Fruit fly (Drosophila melanogaster) whole organism, embryonic: ENCODE results near the gene CG34269.

Source experiments
- Adf1 ChIP-seq: fragments of 200-800 bp; sonication (Bioruptor generic); IDR thresholded peaks from 2 replicates; pipeline ENCODE4 v1.3.6; 2022; ENCODE audit warnings: missing biosample characterization, missing genetic modification characterization
- Blimp-1 ChIP-seq: fragments of 200-800 bp; sonication (Bioruptor generic); optimal IDR thresholded peaks from 3 replicates; lab custom pipeline; 2018; ENCODE audit warnings: missing biosample characterization, missing genetic modification characterization, mild to moderate bottlenecking, moderate library complexity, missing genetic modification reagents
- CG10147 ChIP-seq: fragments of 200-800 bp; sonication (Bioruptor generic); optimal IDR thresholded peaks from 2 replicates; lab custom pipeline; 2019; ENCODE audit warnings: missing biosample characterization, mild to moderate bottlenecking, missing genetic modification characterization, moderate library complexity
- CG10209 ChIP-seq: fragments of 200-800 bp; sonication (Bioruptor generic); optimal IDR thresholded peaks from 3 replicates; lab custom pipeline; 2017; ENCODE audit warnings: missing biosample characterization, mild to moderate bottlenecking, missing genetic modification characterization, missing genetic modification reagents
- CG10959 ChIP-seq: fragments of 200-800 bp; sonication (Bioruptor generic); IDR thresholded peaks from 2 replicates; pipeline ENCODE4 v1.3.6; 2022; ENCODE audit warnings: missing biosample characterization, missing genetic modification characterization
- CG11504 ChIP-seq: fragments of 200-800 bp; sonication (Bioruptor generic); optimal IDR thresholded peaks from 3 replicates; lab custom pipeline; 2019; ENCODE audit warnings: missing biosample characterization, mild to moderate bottlenecking, missing genetic modification characterization, moderate library complexity
- CG12071 ChIP-seq: fragments of 200-800 bp; sonication (Bioruptor generic); optimal IDR thresholded peaks from 3 replicates; lab custom pipeline; 2018; ENCODE audit warnings: missing biosample characterization, mild to moderate bottlenecking, missing genetic modification characterization
- CG14965 ChIP-seq: fragments of 200-800 bp; sonication (Bioruptor generic); optimal IDR thresholded peaks from 2 replicates; lab custom pipeline; 2016; ENCODE audit warnings: missing biosample characterization, missing genetic modification characterization, borderline replicate concordance
- CG2712 ChIP-seq: fragments of 200-800 bp; optimal IDR thresholded peaks from 3 replicates; lab custom pipeline; 2019; ENCODE audit warnings: missing biosample characterization, mild to moderate bottlenecking, missing genetic modification characterization, moderate library complexity
- CG32772 ChIP-seq: fragments of 200-800 bp; sonication (Bioruptor generic); IDR thresholded peaks from 2 replicates; pipeline ENCODE4 v1.3.6; 2022; ENCODE audit warnings: missing biosample characterization, missing genetic modification characterization
- CG4328 ChIP-seq: fragments of 200-800 bp; sonication (Bioruptor generic); optimal IDR thresholded peaks from 3 replicates; lab custom pipeline; 2017; ENCODE audit warnings: missing biosample characterization, missing genetic modification reagents, missing genetic modification characterization
- CG5245 ChIP-seq: fragments of 200-800 bp; sonication (Bioruptor generic); optimal IDR thresholded peaks from 3 replicates; lab custom pipeline; 2016; ENCODE audit warnings: missing biosample characterization, missing genetic modification characterization
- CG6654 ChIP-seq: fragments of 200-800 bp; sonication (Bioruptor generic); optimal IDR thresholded peaks from 2 replicates; lab custom pipeline; 2017; ENCODE audit warnings: missing biosample characterization, mild to moderate bottlenecking, missing genetic modification characterization
- CG6683 ChIP-seq: fragments of 200-800 bp; sonication (Bioruptor generic); optimal IDR thresholded peaks from 2 replicates; lab custom pipeline; 2017; ENCODE audit warnings: missing biosample characterization, mild to moderate bottlenecking, missing genetic modification characterization, missing genetic modification reagents
- CG7963 ChIP-seq: fragments of 200-800 bp; sonication (Bioruptor generic); IDR thresholded peaks from 3 replicates; pipeline ENCODE4 v1.3.6; 2022; ENCODE audit warnings: missing biosample characterization, missing genetic modification characterization; ENCODE audit not compliant: partially characterized antibody
- CTCF ChIP-seq: fragments of 200-800 bp; sonication (Bioruptor generic); optimal IDR thresholded peaks from 2 replicates; lab custom pipeline; 2017; ENCODE audit warnings: missing biosample characterization, mild to moderate bottlenecking, missing genetic modification characterization, moderate library complexity
- CoRest ChIP-seq: fragments of 200-800 bp; sonication (Bioruptor generic); optimal IDR thresholded peaks from 3 replicates; lab custom pipeline; 2018; ENCODE audit warnings: missing biosample characterization, mild to moderate bottlenecking, missing genetic modification characterization, moderate library complexity
- Fer3 ChIP-seq: fragments of 200-800 bp; sonication (Bioruptor generic); optimal IDR thresholded peaks from 2 replicates; lab custom pipeline; 2018; ENCODE audit warnings: missing biosample characterization, mild to moderate bottlenecking, missing genetic modification characterization, moderate library complexity
- Hsf ChIP-seq: fragments of 200-800 bp; sonication (Bioruptor generic); optimal IDR thresholded peaks from 3 replicates; lab custom pipeline; 2016; ENCODE audit warnings: missing biosample characterization, missing genetic modification characterization
- Lpt ChIP-seq: fragments of >200 bp; optimal IDR thresholded peaks from 2 replicates; lab custom pipeline; 2018; ENCODE audit warnings: missing biosample characterization, missing genetic modification characterization
- MESR4 ChIP-seq: fragments of 200-800 bp; sonication (Bioruptor generic); optimal IDR thresholded peaks from 2 replicates; lab custom pipeline; 2018; ENCODE audit warnings: missing biosample characterization, mild to moderate bottlenecking, missing genetic modification characterization, moderate library complexity
- Meics ChIP-seq: fragments of 200-800 bp; sonication (Bioruptor generic); optimal IDR thresholded peaks from 2 replicates; lab custom pipeline; 2017; ENCODE audit warnings: missing biosample characterization, mild to moderate bottlenecking, missing genetic modification characterization
- NfI ChIP-seq: fragments of 200-800 bp; sonication (Bioruptor generic); optimal IDR thresholded peaks from 3 replicates; lab custom pipeline; 2018; ENCODE audit warnings: missing biosample characterization, mild to moderate bottlenecking, missing genetic modification characterization, moderate library complexity
- Side ChIP-seq: fragments of 200-800 bp; sonication (Bioruptor generic); optimal IDR thresholded peaks from 2 replicates; lab custom pipeline; 2016; ENCODE audit warnings: missing biosample characterization, missing genetic modification characterization
- Sox100B ChIP-seq: fragments of 200-800 bp; sonication (Bioruptor generic); optimal IDR thresholded peaks from 3 replicates; lab custom pipeline; 2018; ENCODE audit warnings: missing biosample characterization, mild to moderate bottlenecking, missing genetic modification characterization
- YL-1 ChIP-seq: fragments of 200-800 bp; sonication (Bioruptor generic); optimal IDR thresholded peaks from 3 replicates; lab custom pipeline; 2017; ENCODE audit warnings: missing biosample characterization, mild to moderate bottlenecking, missing genetic modification characterization
- al ChIP-seq: fragments of 200-800 bp; sonication (Bioruptor generic); IDR thresholded peaks from 2 replicates; pipeline ENCODE4 v1.3.6; 2022; ENCODE audit warnings: missing biosample characterization, missing genetic modification characterization
- ato ChIP-seq: fragments of 200-800 bp; sonication (Bioruptor generic); IDR thresholded peaks from 2 replicates; pipeline ENCODE4 v1.3.6; 2022; ENCODE audit warnings: missing biosample characterization, missing genetic modification characterization; ENCODE audit not compliant: partially characterized antibody
- chif ChIP-seq, 2 experiments: fragments of 200-800 bp; sonication (Bioruptor generic); optimal IDR thresholded peaks; 3 replicates each; lab custom pipeline; 2016; ENCODE audit warnings: missing biosample characterization in 2 of 2, missing genetic modification characterization in 2 of 2
- chinmo ChIP-seq: fragments of 200-800 bp; sonication (Bioruptor generic); IDR thresholded peaks from 4 replicates; pipeline ENCODE4 v1.3.6; 2022; ENCODE audit warnings: missing biosample characterization, missing genetic modification characterization; ENCODE audit not compliant: partially characterized antibody
- dimm ChIP-seq: fragments of 200-800 bp; sonication (Bioruptor generic); IDR thresholded peaks from 2 replicates; pipeline ENCODE4 v1.3.6; 2022; ENCODE audit warnings: missing biosample characterization, missing genetic modification characterization
- dpn ChIP-seq, 2 experiments: fragments of 200-800 bp; sonication (Bioruptor generic); optimal IDR thresholded peaks; 3 replicates each; lab custom pipeline; 2016; ENCODE audit warnings: missing biosample characterization in 2 of 2, missing genetic modification characterization in 2 of 2
- dysf ChIP-seq: fragments of 200-800 bp; sonication (Bioruptor generic); IDR thresholded peaks from 3 replicates; pipeline ENCODE4 v1.3.6; 2022; ENCODE audit warnings: missing biosample characterization, missing genetic modification characterization
- en ChIP-seq: fragments of 200-800 bp; sonication (Bioruptor generic); optimal IDR thresholded peaks from 2 replicates; lab custom pipeline; 2016; ENCODE audit warnings: missing biosample characterization, missing genetic modification characterization
- eyg ChIP-seq: fragments of 200-800 bp; sonication (Bioruptor generic); optimal IDR thresholded peaks from 3 replicates; lab custom pipeline; 2016; ENCODE audit warnings: missing biosample characterization, missing genetic modification characterization
- fd102C ChIP-seq: fragments of 200-800 bp; sonication (Bioruptor generic); optimal IDR thresholded peaks from 2 replicates; lab custom pipeline; 2018; ENCODE audit warnings: missing biosample characterization, mild to moderate bottlenecking, missing genetic modification characterization, moderate library complexity
- gcm2 ChIP-seq: fragments of 200-800 bp; sonication (Bioruptor generic); optimal IDR thresholded peaks from 2 replicates; lab custom pipeline; 2016; ENCODE audit warnings: missing biosample characterization, missing genetic modification characterization
- gfzf ChIP-seq: fragments of 200-800 bp; sonication (Bioruptor generic); optimal IDR thresholded peaks from 2 replicates; lab custom pipeline; 2016; ENCODE audit warnings: missing biosample characterization, mild to moderate bottlenecking, missing genetic modification characterization, moderate library complexity
- hb ChIP-seq: fragments of 200-800 bp; sonication (Bioruptor generic); IDR thresholded peaks from 3 replicates; pipeline ENCODE4 v1.3.6; 2022; ENCODE audit warnings: missing biosample characterization, missing genetic modification characterization; ENCODE audit not compliant: partially characterized antibody
- nerfin-1 ChIP-seq: fragments of 200-800 bp; sonication (Bioruptor generic); optimal IDR thresholded peaks from 3 replicates; lab custom pipeline; 2019; ENCODE audit warnings: missing biosample characterization, mild to moderate bottlenecking, missing genetic modification characterization, moderate library complexity
- onecut ChIP-seq: fragments of 200-800 bp; sonication (Bioruptor generic); IDR thresholded peaks from 2 replicates; pipeline ENCODE4 v1.3.6; 2022; ENCODE audit warnings: missing biosample characterization, missing genetic modification characterization
- p53 ChIP-seq: fragments of 200-800 bp; sonication (Bioruptor generic); optimal IDR thresholded peaks from 2 replicates; lab custom pipeline; 2016; ENCODE audit warnings: missing biosample characterization, missing genetic modification characterization
- peb ChIP-seq: fragments of 200-800 bp; sonication (Bioruptor generic); IDR thresholded peaks from 2 replicates; pipeline ENCODE4 v1.3.6; 2022; ENCODE audit warnings: missing biosample characterization, missing genetic modification characterization
- pnt ChIP-seq: fragments of 200-800 bp; sonication (Bioruptor generic); optimal IDR thresholded peaks from 3 replicates; lab custom pipeline; 2016; ENCODE audit warnings: missing biosample characterization, missing genetic modification characterization
- pros ChIP-seq: fragments of 200-800 bp; sonication (Bioruptor generic); optimal IDR thresholded peaks from 3 replicates; lab custom pipeline; 2019; ENCODE audit warnings: missing biosample characterization, mild to moderate bottlenecking, missing genetic modification characterization, moderate library complexity
- scrt ChIP-seq: fragments of 200-800 bp; sonication (Bioruptor generic); optimal IDR thresholded peaks from 2 replicates; lab custom pipeline; 2018; ENCODE audit warnings: missing biosample characterization, mild to moderate bottlenecking, missing genetic modification characterization, moderate library complexity
- sna ChIP-seq: fragments of 200-800 bp; sonication (Bioruptor generic); IDR thresholded peaks from 2 replicates; pipeline ENCODE4 v1.3.6; 2022; ENCODE audit warnings: missing biosample characterization, missing genetic modification characterization; ENCODE audit not compliant: partially characterized antibody
- so ChIP-seq: fragments of 200-800 bp; sonication (Bioruptor generic); IDR thresholded peaks from 3 replicates; pipeline ENCODE4 v1.3.6; 2022; ENCODE audit warnings: missing biosample characterization, missing genetic modification characterization
- sob ChIP-seq: fragments of 200-800 bp; sonication (Bioruptor generic); IDR thresholded peaks from 2 replicates; pipeline ENCODE4 v1.3.6; 2022; ENCODE audit warnings: missing biosample characterization, missing genetic modification characterization
- toy ChIP-seq: fragments of 200-800 bp; sonication (Bioruptor generic); IDR thresholded peaks from 2 replicates; pipeline ENCODE4 v1.3.6; 2022; ENCODE audit warnings: missing biosample characterization, missing genetic modification characterization
- wek ChIP-seq: fragments of 200-800 bp; sonication (Bioruptor generic); optimal IDR thresholded peaks from 3 replicates; lab custom pipeline; 2018; ENCODE audit warnings: missing biosample characterization, mild to moderate bottlenecking, missing genetic modification characterization, moderate library complexity

Gene CG34269

dm6 chr3L:554577-554976 is 26.4 kb downstream of the CG34269 start (continued):
- no peak for TF ChIP-seq YL-1 (GFP tag; lab: Kevin White, UChicago)
- no peak for TF ChIP-seq sna
- peak; percentile 51 for TF ChIP-seq Hsf (GFP tag; lab: Kevin White, UChicago)
- peak; percentile 31 for TF ChIP-seq nerfin-1 (tag; lab: Kevin White, UChicago)
- no peak for TF ChIP-seq wek (GFP tag; lab: Kevin White, UChicago)
- peak; percentile 49 for TF ChIP-seq CoRest
- TF ChIP-seq dpn (GFP tag; optimal IDR thresholded peaks at IDR 0.05; lab: Kevin White, UChicago): peak; percentile 17 to 49
- no peak for TF ChIP-seq CTCF (GFP tag; lab: Kevin White, UChicago)
- TF ChIP-seq CG4328 (GFP tag; lab: Kevin White, UChicago): no peak
- peak; percentile 48 for TF ChIP-seq Fer3 (tag; lab: Kevin White, UChicago)
- TF ChIP-seq NfI (GFP tag; lab: Kevin White, UChicago): peak; percentile 36
- no peak for TF ChIP-seq peb (GFP tag; lab: Robert Waterston, UW)
- TF ChIP-seq gcm2 (GFP tag; lab: Kevin White, UChicago): peak; percentile 26
- TF ChIP-seq dimm (GFP tag; lab: Robert Waterston, UW): no peak
- TF ChIP-seq CG6683: peak; percentile 29
- peak; percentile 76 for TF ChIP-seq dysf (GFP tag; lab: Robert Waterston, UW)
- TF ChIP-seq scrt: peak; percentile 61
- TF ChIP-seq CG2712 (tag; lab: Kevin White, UChicago): peak; percentile 62
- no peak for TF ChIP-seq Side (GFP tag; lab: Kevin White, UChicago)
- TF ChIP-seq CG6654 (GFP tag; lab: Kevin White, UChicago): no peak
- no peak for TF ChIP-seq toy (GFP tag; lab: Robert Waterston, UW)
- no peak for TF ChIP-seq hb (GFP tag; lab: Robert Waterston, UW)
- TF ChIP-seq ato (GFP tag; lab: Robert Waterston, UW): no peak
- TF ChIP-seq so (GFP tag; lab: Robert Waterston, UW): peak; percentile 29; the same call in 1 of the 3 replicates
- peak; percentile 72 for TF ChIP-seq CG11504
- no peak for TF ChIP-seq en (GFP tag; lab: Kevin White, UChicago)
- peak in 1 of 2 experiments; percentile 26 for TF ChIP-seq chif (GFP tag; optimal IDR thresholded peaks at IDR 0.05; lab: Kevin White, UChicago)
- peak; percentile 63 for TF ChIP-seq Meics (GFP tag; lab: Kevin White, UChicago)
- peak; percentile 29; the same call in 1 of the 2 replicates for TF ChIP-seq al (GFP tag; lab: Robert Waterston, UW)
- TF ChIP-seq CG14965 (GFP tag; lab: Kevin White, UChicago): no peak
- peak; percentile 52 for TF ChIP-seq CG10209 (GFP tag; lab: Kevin White, UChicago)
- no peak for TF ChIP-seq MESR4 (GFP tag; lab: Kevin White, UChicago)
- peak; percentile 11 for TF ChIP-seq CG12071 (GFP tag; lab: Kevin White, UChicago)
- peak; percentile 31 for TF ChIP-seq CG5245 (GFP tag; lab: Kevin White, UChicago)
- no peak for TF ChIP-seq gfzf
- TF ChIP-seq chinmo: no peak
- peak; percentile 64 for TF ChIP-seq sob (GFP tag; lab: Robert Waterston, UW)
- peak; percentile 37 for TF ChIP-seq Sox100B (GFP tag; lab: Kevin White, UChicago)
- peak; percentile 51 for TF ChIP-seq Blimp-1 (GFP tag; lab: Kevin White, UChicago)
- TF ChIP-seq pros (GFP tag; lab: Kevin White, UChicago): no peak
- no peak for TF ChIP-seq p53 (GFP tag; lab: Kevin White, UChicago)
- no peak for TF ChIP-seq CG7963 (GFP tag; lab: Robert Waterston, UW)
- TF ChIP-seq Lpt (GFP tag; lab: Kevin White, UChicago): no peak
- peak; percentile 51; the same call in 1 of the 2 replicates for TF ChIP-seq CG32772 (GFP tag; lab: Robert Waterston, UW)
- TF ChIP-seq eyg (GFP tag; lab: Kevin White, UChicago): no peak
- peak; percentile 11; the same call in 1 of the 2 replicates for TF ChIP-seq onecut (GFP tag; lab: Robert Waterston, UW)
- TF ChIP-seq CG10147 (GFP tag; lab: Kevin White, UChicago): peak; percentile 43
- 0 out of 2 replicates have a peak, but pooled peaks have one; percentile 31 for TF ChIP-seq Adf1 (GFP tag; lab: Robert Waterston, UW)
- TF ChIP-seq fd102C (GFP tag; lab: Kevin White, UChicago): no peak
- no peak for TF ChIP-seq CG10959 (GFP tag; lab: Robert Waterston, UW)
- no peak for TF ChIP-seq pnt (GFP tag; lab: Kevin White, UChicago)
